Worm (Caenorhabditis elegans): ENCODE measurements around the gene ceh-38.

Gene ceh-38

ce11 chrII:6926488-6926887, 24.8 kb upstream of the ceh-38 start (continued):
- TF ChIP-seq saeg-2 (GFP tag; IDR thresholded peaks at IDR 0.05) (no peak), Y5F2A.4 (GFP tag; optimal IDR thresholded peaks at IDR 0.05) (no peak), sdz-12 (GFP tag; optimal IDR thresholded peaks at IDR 0.05) (no peak), Y48G9A.11 (GFP tag; IDR thresholded peaks at IDR 0.05) (no peak), ztf-11 (tag; optimal IDR thresholded peaks at IDR 0.05) (no peak), ama-1 (optimal IDR thresholded peaks at IDR 0.05) (no peak), dmd-9 (GFP tag; IDR thresholded peaks at IDR 0.05) (no peak), skn-1 (tag; optimal IDR thresholded peaks at IDR 0.05) (no peak), ceh-44 (GFP tag; IDR thresholded peaks at IDR 0.05) (no peak), cey-2 (tag; optimal IDR thresholded peaks at IDR 0.05; ENCODE audit: borderline replicate concordance, insufficient read depth) (no peak), nhr-25 (tag; optimal IDR thresholded peaks at IDR 0.05; ENCODE audit: borderline replicate concordance, insufficient read depth) (peak; percentile 14), lin-15B (tag; optimal IDR thresholded peaks at IDR 0.05) (no peak), tra-1 (GFP tag; IDR thresholded peaks at IDR 0.05) (peak; percentile 82), dve-1 (tag; optimal IDR thresholded peaks at IDR 0.05; ENCODE audit: insufficient read depth) (peak; percentile 93), hlh-11 (tag; optimal IDR thresholded peaks at IDR 0.05) (peak; percentile 94), snpc-4 (tag; optimal IDR thresholded peaks at IDR 0.05) (no peak), hmg-1.1 (GFP tag; IDR thresholded peaks at IDR 0.05) (peak; percentile 87), aly-2 (tag; optimal IDR thresholded peaks at IDR 0.05) (no peak), pha-4 (GFP tag; IDR thresholded peaks at IDR 0.05) (peak; percentile 76; the same call in 1 of the 2 replicates), pha-4 (tag; optimal IDR thresholded peaks at IDR 0.05) (peak; percentile 30), daf-8 (GFP tag; IDR thresholded peaks at IDR 0.05) (no peak), lir-3 (tag; optimal IDR thresholded peaks at IDR 0.05) (no peak), nhr-10 (tag; optimal IDR thresholded peaks at IDR 0.05) (peak; percentile 40), nhr-11 (tag; optimal IDR thresholded peaks at IDR 0.05) (peak; percentile 73), fos-1 (tag; optimal IDR thresholded peaks at IDR 0.05) (no peak), ceh-62 (tag; optimal IDR thresholded peaks at IDR 0.05) (no peak), set-16 (GFP tag; IDR thresholded peaks at IDR 0.05) (peak; percentile 68), Y75B8A.6 (GFP tag; IDR thresholded peaks at IDR 0.05) (no peak), unc-62 (GFP tag; optimal IDR thresholded peaks at IDR 0.05 in 1 of 2) (no peak), unc-62 (tag; optimal IDR thresholded peaks at IDR 0.05) (no peak), nhr-111 (GFP tag; optimal IDR thresholded peaks at IDR 0.05) (no peak), F10B5.3 (tag; optimal IDR thresholded peaks at IDR 0.05) (peak; percentile 9), nhr-42 (GFP tag; IDR thresholded peaks at IDR 0.05) (no peak), fkh-10 (GFP tag; optimal IDR thresholded peaks at IDR 0.05) (peak; percentile 42), ZK337.2 (GFP tag; IDR thresholded peaks at IDR 0.05) (0 out of 2 replicates have a peak, but pooled peaks have one; percentile 46), ctbp-1 (GFP tag; IDR thresholded peaks at IDR 0.05) (peak; percentile 72), ceh-20 (GFP tag; IDR thresholded peaks at IDR 0.05) (peak; percentile 13; the same call in 1 of the 2 replicates), nhr-41 (GFP tag; IDR thresholded peaks at IDR 0.05) (no peak), ceh-28 (tag; optimal IDR thresholded peaks at IDR 0.05) (peak; percentile 34), F37D6.2 (tag; optimal IDR thresholded peaks at IDR 0.05) (peak; percentile 44), dmd-8 (GFP tag; IDR thresholded peaks at IDR 0.05) (no peak), egl-43 (GFP tag; IDR thresholded peaks at IDR 0.05) (peak; percentile 37; the same call in 1 of the 2 replicates), zip-11 (GFP tag; IDR thresholded peaks at IDR 0.05) (no peak), egl-27 (tag; optimal IDR thresholded peaks at IDR 0.05) (no peak), lin-38 (GFP tag; IDR thresholded peaks at IDR 0.05) (peak; percentile 41), pqm-1 (tag; optimal IDR thresholded peaks at IDR 0.05) (peak; percentile 68), mdt-29 (GFP tag; IDR thresholded peaks at IDR 0.05) (no peak), madf-5 (GFP tag; IDR thresholded peaks at IDR 0.05) (no peak), zfp-3 (GFP tag; conservative IDR thresholded peaks at IDR 0.05) (0 out of 2 replicates have a peak, but pooled peaks have one; percentile 16), rbr-2 (tag; optimal IDR thresholded peaks at IDR 0.05) (peak; percentile 83), nhr-102 (tag; optimal IDR thresholded peaks at IDR 0.05) (peak; percentile 47), ceh-82 (tag; optimal IDR thresholded peaks at IDR 0.05) (no peak)

Data from whole organism, L4 larva.